Fruit fly (Drosophila melanogaster) whole organism, embryonic: ENCODE measurements around the gene CG1532.
A peak's percentile ranks its signal among the peaks of the same experiment; 100 is the strongest.

Experiments used
- Atf-2 ChIP-seq: fragments of 200-800 bp; sonication (Bioruptor generic); optimal IDR thresholded peaks from 2 replicates; lab custom pipeline; 2016; ENCODE audit warnings: missing biosample characterization, missing genetic modification characterization
- B-H1 ChIP-seq: fragments of 200-800 bp; sonication (Bioruptor generic); IDR thresholded peaks from 3 replicates; pipeline ENCODE4 v1.3.6; 2022; ENCODE audit warnings: missing biosample characterization, missing genetic modification characterization
- Blimp-1 ChIP-seq: fragments of 200-800 bp; sonication (Bioruptor generic); optimal IDR thresholded peaks from 3 replicates; lab custom pipeline; 2018; ENCODE audit warnings: missing biosample characterization, missing genetic modification characterization, mild to moderate bottlenecking, moderate library complexity, missing genetic modification reagents
- CG10654 ChIP-seq: fragments of 200-800 bp; sonication (Bioruptor generic); optimal IDR thresholded peaks from 2 replicates; lab custom pipeline; 2016; ENCODE audit warnings: missing biosample characterization, missing genetic modification characterization
- CG11504 ChIP-seq: fragments of 200-800 bp; sonication (Bioruptor generic); optimal IDR thresholded peaks from 3 replicates; lab custom pipeline; 2019; ENCODE audit warnings: missing biosample characterization, mild to moderate bottlenecking, missing genetic modification characterization, moderate library complexity
- CG12104 ChIP-seq: fragments of 200-800 bp; sonication (Bioruptor generic); optimal IDR thresholded peaks from 3 replicates; lab custom pipeline; 2016; ENCODE audit warnings: missing biosample characterization, missing genetic modification characterization
- CG12299 ChIP-seq: fragments of 200-800 bp; sonication (Bioruptor generic); optimal IDR thresholded peaks from 2 replicates; lab custom pipeline; 2018; ENCODE audit warnings: missing biosample characterization, mild to moderate bottlenecking, missing genetic modification characterization
- CG15269 ChIP-seq: fragments of 200-800 bp; sonication (Bioruptor generic); optimal IDR thresholded peaks from 2 replicates; lab custom pipeline; 2018; ENCODE audit warnings: missing biosample characterization, mild to moderate bottlenecking, missing genetic modification characterization, moderate library complexity
- CG1603 ChIP-seq: fragments of 200-800 bp; sonication (Bioruptor generic); optimal IDR thresholded peaks from 2 replicates; lab custom pipeline; 2019; ENCODE audit warnings: missing biosample characterization, mild to moderate bottlenecking, missing genetic modification characterization, moderate library complexity
- CG17568 ChIP-seq: fragments of 200-800 bp; sonication (Bioruptor generic); optimal IDR thresholded peaks from 2 replicates; lab custom pipeline; 2018; ENCODE audit warnings: missing biosample characterization, mild to moderate bottlenecking, missing genetic modification characterization, moderate library complexity
- CG18599 ChIP-seq: fragments of 200-800 bp; sonication (Bioruptor generic); optimal IDR thresholded peaks from 3 replicates; lab custom pipeline; 2017; ENCODE audit warnings: missing biosample characterization, missing genetic modification characterization, mild to moderate bottlenecking, moderate library complexity, missing genetic modification reagents
- CG2202 ChIP-seq: fragments of 200-800 bp; sonication (Bioruptor generic); optimal IDR thresholded peaks from 2 replicates; lab custom pipeline; 2018; ENCODE audit warnings: missing biosample characterization, mild to moderate bottlenecking, missing genetic modification characterization
- CG34376 ChIP-seq: fragments of 200-800 bp; sonication (Bioruptor generic); optimal IDR thresholded peaks from 2 replicates; lab custom pipeline; 2018; ENCODE audit warnings: missing biosample characterization, mild to moderate bottlenecking, missing genetic modification characterization
- CG3726 ChIP-seq: fragments of 200-800 bp; sonication (Bioruptor generic); IDR thresholded peaks from 3 replicates; pipeline ENCODE4, ENCODE4 v1.3.6; 2022; ENCODE audit warnings: missing biosample characterization, missing genetic modification characterization
- CG4424 ChIP-seq: fragments of 200-800 bp; sonication (Bioruptor generic); optimal IDR thresholded peaks from 3 replicates; lab custom pipeline; 2016; ENCODE audit warnings: missing biosample characterization, missing genetic modification characterization
- CG4854 ChIP-seq: fragments of 200-800 bp; sonication (Bioruptor generic); optimal IDR thresholded peaks from 2 replicates; lab custom pipeline; 2016; ENCODE audit warnings: missing biosample characterization, missing genetic modification characterization, inconsistent platforms
- CG6683 ChIP-seq: fragments of 200-800 bp; sonication (Bioruptor generic); optimal IDR thresholded peaks from 2 replicates; lab custom pipeline; 2017; ENCODE audit warnings: missing biosample characterization, mild to moderate bottlenecking, missing genetic modification characterization, missing genetic modification reagents
- CG7928 ChIP-seq: fragments of 200-800 bp; sonication (Bioruptor generic); optimal IDR thresholded peaks from 2 replicates; lab custom pipeline; 2017; ENCODE audit warnings: missing biosample characterization, mild to moderate bottlenecking, missing genetic modification characterization
- CG8388 ChIP-seq: fragments of 200-800 bp; sonication (Bioruptor generic); optimal IDR thresholded peaks from 2 replicates; lab custom pipeline; 2019; ENCODE audit warnings: missing biosample characterization, mild to moderate bottlenecking, missing genetic modification characterization, moderate library complexity
- Dad ChIP-seq: fragments of 200-800 bp; sonication (Bioruptor generic); optimal IDR thresholded peaks from 3 replicates; lab custom pipeline; 2016; ENCODE audit warnings: missing biosample characterization, missing genetic modification characterization
- Deaf1 ChIP-seq: fragments of 200-800 bp; optimal IDR thresholded peaks from 3 replicates; lab custom pipeline; 2019; ENCODE audit warnings: missing biosample characterization, mild to moderate bottlenecking, missing genetic modification characterization, moderate library complexity
- Doc3 ChIP-seq: fragments of 200-800 bp; sonication (Bioruptor generic); IDR thresholded peaks from 3 replicates; pipeline ENCODE4 v1.3.6; 2022; ENCODE audit warnings: missing biosample characterization, missing genetic modification characterization; ENCODE audit not compliant: partially characterized antibody
- Dref ChIP-seq: fragments of 200-800 bp; sonication (Bioruptor generic); IDR thresholded peaks from 2 replicates; pipeline ENCODE4 v1.3.6; 2022; ENCODE audit warnings: missing biosample characterization, missing genetic modification characterization
- E2f2 ChIP-seq: fragments of 200-800 bp; sonication (Bioruptor generic); IDR thresholded peaks from 2 replicates; pipeline ENCODE4 v1.3.6; 2022; ENCODE audit warnings: missing biosample characterization, missing genetic modification characterization
- ERR ChIP-seq: fragments of 200-800 bp; sonication (Bioruptor generic); optimal IDR thresholded peaks from 2 replicates; lab custom pipeline; 2016; ENCODE audit warnings: missing biosample characterization, missing genetic modification characterization
- Eip74EF ChIP-seq, 2 experiments: fragments of 200-800 bp in 1 of 2; fragments of >200 bp in 1 of 2; sonication (Bioruptor generic) in 1 of 2; optimal IDR thresholded peaks; 2 replicates each; lab custom pipeline; 2017 to 2019; ENCODE audit warnings: missing biosample characterization in 2 of 2, missing genetic modification characterization in 2 of 2, mild to moderate bottlenecking in 1 of 2, moderate library complexity in 1 of 2
- Ets65A ChIP-seq: fragments of 200-800 bp; sonication (Bioruptor generic); peaks from one replicate; lab custom pipeline; 2016; ENCODE audit warnings: missing biosample characterization, missing genetic modification characterization
- Hmr ChIP-seq: fragments of 200-800 bp; sonication (Bioruptor generic); optimal IDR thresholded peaks from 3 replicates; lab custom pipeline; 2017; ENCODE audit warnings: mild to moderate bottlenecking, missing biosample characterization, missing genetic modification reagents, missing genetic modification characterization
- Hr3 ChIP-seq: fragments of 200-800 bp; sonication (Bioruptor generic); optimal IDR thresholded peaks from 3 replicates; lab custom pipeline; 2016; ENCODE audit warnings: missing biosample characterization, missing genetic modification characterization
- Rfx ChIP-seq: fragments of 200-800 bp; sonication (Bioruptor generic); IDR thresholded peaks from 2 replicates; pipeline ENCODE4 v1.3.6; 2022; ENCODE audit warnings: missing biosample characterization, missing genetic modification characterization
- Vsx1 ChIP-seq: fragments of 200-800 bp; sonication (Bioruptor generic); optimal IDR thresholded peaks from 2 replicates; lab custom pipeline; 2017; ENCODE audit warnings: missing biosample characterization, mild to moderate bottlenecking, missing genetic modification characterization, missing genetic modification reagents
- YL-1 ChIP-seq: fragments of 200-800 bp; sonication (Bioruptor generic); optimal IDR thresholded peaks from 3 replicates; lab custom pipeline; 2017; ENCODE audit warnings: missing biosample characterization, mild to moderate bottlenecking, missing genetic modification characterization
- ap ChIP-seq: fragments of 200-800 bp; sonication (Bioruptor generic); IDR thresholded peaks from 2 replicates; pipeline ENCODE4 v1.3.6; 2022; ENCODE audit warnings: missing biosample characterization, missing genetic modification characterization
- bowl ChIP-seq: fragments of 200-800 bp; sonication (Bioruptor generic); IDR thresholded peaks from 2 replicates; pipeline ENCODE4 v1.3.6; 2022; ENCODE audit warnings: missing biosample characterization, missing genetic modification characterization
- crp ChIP-seq, 2 experiments: fragments of 200-800 bp; sonication (Bioruptor generic); optimal IDR thresholded peaks; 2 replicates in 1 of 2; 3 replicates in 1 of 2; lab custom pipeline; 2017; ENCODE audit warnings: missing biosample characterization in 2 of 2, missing genetic modification characterization in 2 of 2, mild to moderate bottlenecking in 1 of 2, moderate library complexity in 1 of 2
- ewg ChIP-seq: fragments of 200-800 bp; sonication (Bioruptor generic); optimal IDR thresholded peaks from 3 replicates; lab custom pipeline; 2017; ENCODE audit warnings: mild to moderate bottlenecking, missing biosample characterization, missing genetic modification reagents, missing genetic modification characterization
- gcm ChIP-seq: fragments of 200-800 bp; sonication (Bioruptor generic); optimal IDR thresholded peaks from 2 replicates; lab custom pipeline; 2019; ENCODE audit warnings: missing biosample characterization, mild to moderate bottlenecking, missing genetic modification characterization, moderate library complexity
- insv ChIP-seq, 2 experiments: fragments of 200-800 bp; sonication (Bioruptor generic); optimal IDR thresholded peaks; 3 replicates each; lab custom pipeline; 2016 to 2018; ENCODE audit warnings: missing biosample characterization in 2 of 2, missing genetic modification characterization in 2 of 2
- odd ChIP-seq: fragments of 200-800 bp; sonication (Bioruptor generic); optimal IDR thresholded peaks from 2 replicates; lab custom pipeline; 2017; ENCODE audit warnings: missing biosample characterization, mild to moderate bottlenecking, missing genetic modification characterization
- ranshi ChIP-seq: fragments of 200-800 bp; sonication (Bioruptor generic); IDR thresholded peaks from 2 replicates; pipeline ENCODE4 v1.3.6; 2022; ENCODE audit warnings: missing biosample characterization, missing genetic modification characterization
- sc ChIP-seq, 3 experiments: fragments of >200 bp in 2 of 3; fragments of 200-800 bp in 1 of 3; sonication (Bioruptor generic) in 1 of 3; optimal IDR thresholded peaks; 2 replicates in 2 of 3; 3 replicates in 1 of 3; lab custom pipeline; 2017; ENCODE audit warnings: mild to moderate bottlenecking in 1 of 3, missing biosample characterization in 1 of 3, missing genetic modification characterization in 1 of 3, missing genetic modification reagents in 1 of 3
- sens-2 ChIP-seq: fragments of 200-800 bp; sonication (Bioruptor generic); IDR thresholded peaks from 2 replicates; pipeline ENCODE4 v1.3.6; 2022; ENCODE audit warnings: missing biosample characterization, missing genetic modification characterization
- sna ChIP-seq: fragments of 200-800 bp; sonication (Bioruptor generic); IDR thresholded peaks from 2 replicates; pipeline ENCODE4 v1.3.6; 2022; ENCODE audit warnings: missing biosample characterization, missing genetic modification characterization; ENCODE audit not compliant: partially characterized antibody
- vnd ChIP-seq: fragments of 200-800 bp; sonication (Bioruptor generic); IDR thresholded peaks from 3 replicates; pipeline ENCODE4 v1.3.6; 2022; ENCODE audit warnings: missing biosample characterization, missing genetic modification characterization; ENCODE audit not compliant: partially characterized antibody
- vvl ChIP-seq: fragments of 200-800 bp; sonication (Bioruptor generic); IDR thresholded peaks from 2 replicates; pipeline ENCODE4 v1.3.6; 2022; ENCODE audit warnings: missing biosample characterization, missing genetic modification characterization
- wek ChIP-seq: fragments of 200-800 bp; sonication (Bioruptor generic); optimal IDR thresholded peaks from 3 replicates; lab custom pipeline; 2018; ENCODE audit warnings: missing biosample characterization, mild to moderate bottlenecking, missing genetic modification characterization, moderate library complexity
- zen2 ChIP-seq: fragments of 200-800 bp; sonication (Bioruptor generic); IDR thresholded peaks from 3 replicates; pipeline ENCODE4 v1.3.6; 2022; ENCODE audit warnings: missing biosample characterization, missing genetic modification characterization; ENCODE audit not compliant: partially characterized antibody

CG1532 gene

dm6 chrX:21053099-21053715, 25.0 kb upstream of the CG1532 start (continued):
- peak; percentile 89 for TF ChIP-seq wek
- peak; percentile 89 for TF ChIP-seq CG7928 (GFP tag; lab: Kevin White, UChicago)
- TF ChIP-seq Doc3 (GFP tag; lab: Robert Waterston, UW), result peak; percentile 62
- TF ChIP-seq Rfx (GFP tag; lab: Robert Waterston, UW), result peak; percentile 89
- TF ChIP-seq Hmr, result peak; percentile 92
- no peak for TF ChIP-seq ap
- TF ChIP-seq CG1603 (tag; lab: Kevin White, UChicago), result peak; percentile 87
- TF ChIP-seq CG10654 (GFP tag; lab: Kevin White, UChicago), result peak; percentile 51
- peak; percentile 73 for TF ChIP-seq sna (GFP tag; lab: Robert Waterston, UW)
- TF ChIP-seq ranshi (GFP tag; lab: Robert Waterston, UW), result peak; percentile 70
- TF ChIP-seq CG8388 (GFP tag; lab: Kevin White, UChicago), result peak; percentile 48
- TF ChIP-seq CG11504, result peak; percentile 59
- peak; percentile 75 for TF ChIP-seq Dad (GFP tag; lab: Kevin White, UChicago)
- TF ChIP-seq CG4854, result peak; percentile 56
- peak; percentile 75 for TF ChIP-seq CG2202 (tag; lab: Kevin White, UChicago)
- TF ChIP-seq bowl (GFP tag; lab: Robert Waterston, UW), result no peak
- peak; percentile 20 for TF ChIP-seq Blimp-1 (GFP tag; lab: Kevin White, UChicago)
- peak; percentile 47; the same call in 1 of the 3 replicates for TF ChIP-seq CG3726 (GFP tag; lab: Robert Waterston, UW)
- TF ChIP-seq crp (GFP tag; optimal IDR thresholded peaks at IDR 0.05; lab: Kevin White, UChicago), result peak in 1 of 2 experiments; percentile 67
- TF ChIP-seq sens-2 (GFP tag; lab: Robert Waterston, UW), result peak; percentile 41; the same call in 1 of the 2 replicates
- TF ChIP-seq CG17568, result peak; percentile 73
- TF ChIP-seq zen2 (GFP tag; lab: Robert Waterston, UW), result no peak; the same call in 2 of the 3 replicates
- TF ChIP-seq gcm (GFP tag; lab: Kevin White, UChicago), result peak; percentile 59
- peak; percentile 86 for TF ChIP-seq vvl
- peak; percentile 88 for TF ChIP-seq Dref (GFP tag; lab: Robert Waterston, UW)
- peak in 1 of 2 experiments; percentile 30 for TF ChIP-seq Eip74EF (GFP tag; optimal IDR thresholded peaks at IDR 0.05; lab: Kevin White, UChicago)
- peak; percentile 71 for TF ChIP-seq CG15269 (tag; lab: Kevin White, UChicago)
- peak; percentile 3 for TF ChIP-seq Deaf1 (tag; lab: Kevin White, UChicago)
- peak; percentile 52 for TF ChIP-seq E2f2 (GFP tag; lab: Robert Waterston, UW)
- peak; percentile 64 for TF ChIP-seq CG12104 (GFP tag; lab: Kevin White, UChicago)
- TF ChIP-seq ERR (GFP tag; lab: Kevin White, UChicago), result peak; percentile 62
- peak; percentile 85 for TF ChIP-seq CG18599 (GFP tag; lab: Kevin White, UChicago)
- peak; percentile 59 for TF ChIP-seq ewg (GFP tag; lab: Kevin White, UChicago)
- no peak for TF ChIP-seq sc (optimal IDR thresholded peaks at IDR 0.05; lab: Kevin White, UChicago)
- peak; percentile 18 for TF ChIP-seq sc (GFP tag; optimal IDR thresholded peaks at IDR 0.05; lab: Kevin White, UChicago)
- peak; percentile 0 for TF ChIP-seq Hr3
- peak; percentile 61 for TF ChIP-seq CG6683 (GFP tag; lab: Kevin White, UChicago)
- TF ChIP-seq Atf-2 (GFP tag; lab: Kevin White, UChicago), result peak; percentile 42
- TF ChIP-seq vnd (GFP tag; lab: Robert Waterston, UW), result peak; percentile 80
- peak; percentile 96 for TF ChIP-seq Ets65A (GFP tag; lab: Kevin White, UChicago)
- peak; percentile 34; the same call in 1 of the 3 replicates for TF ChIP-seq B-H1 (GFP tag; lab: Robert Waterston, UW)
- TF ChIP-seq Vsx1 (GFP tag; lab: Kevin White, UChicago), result peak; percentile 82
- peak; percentile 90 for TF ChIP-seq CG34376
- TF ChIP-seq CG12299 (tag; lab: Kevin White, UChicago), result peak; percentile 75
- peak; percentile 74 for TF ChIP-seq CG4424 (GFP tag; lab: Kevin White, UChicago)
- peak in 1 of 2 experiments; percentile 67 for TF ChIP-seq insv (GFP tag; optimal IDR thresholded peaks at IDR 0.05; lab: Kevin White, UChicago)
- TF ChIP-seq odd (GFP tag; lab: Kevin White, UChicago), result peak; percentile 83
- TF ChIP-seq YL-1 (GFP tag; lab: Kevin White, UChicago), result peak; percentile 89
